Worm (Caenorhabditis elegans): ENCODE measurements around the gene pgp-10.

Gene pgp-10

DNA sequence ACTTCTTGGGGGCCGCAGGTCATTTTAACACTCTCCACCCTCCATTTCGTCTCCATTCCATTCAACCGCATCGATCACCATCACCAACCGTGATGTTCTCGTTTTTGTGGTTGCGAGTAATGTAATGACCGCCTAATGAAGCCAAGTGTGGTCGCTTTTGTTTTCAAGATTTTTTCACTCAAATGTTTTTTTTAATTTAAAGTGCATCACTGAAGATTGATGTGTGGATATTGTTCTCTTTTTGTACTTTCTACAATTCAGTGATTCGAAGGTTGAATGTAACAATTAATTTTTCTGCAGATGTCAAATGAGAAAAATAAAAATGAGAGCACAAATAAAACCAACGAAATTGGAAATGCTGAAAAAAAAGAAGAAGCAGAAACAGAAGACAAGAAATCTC lies at the start of gene pgp-10:
TSS of gene pgp-10 (plus strand) at position 301 of the 400 bp plus-strand sequence.
- no peak for TF ChIP-seq nhr-12 (tag; optimal IDR thresholded peaks at IDR 0.05)
- TF ChIP-seq ceh-83 (GFP tag; optimal IDR thresholded peaks at IDR 0.05) = no peak
- TF ChIP-seq flh-1 (GFP tag; optimal IDR thresholded peaks at IDR 0.05) = no peak
- no peak for TF ChIP-seq lin-13 (tag; optimal IDR thresholded peaks at IDR 0.05)

DNA sequence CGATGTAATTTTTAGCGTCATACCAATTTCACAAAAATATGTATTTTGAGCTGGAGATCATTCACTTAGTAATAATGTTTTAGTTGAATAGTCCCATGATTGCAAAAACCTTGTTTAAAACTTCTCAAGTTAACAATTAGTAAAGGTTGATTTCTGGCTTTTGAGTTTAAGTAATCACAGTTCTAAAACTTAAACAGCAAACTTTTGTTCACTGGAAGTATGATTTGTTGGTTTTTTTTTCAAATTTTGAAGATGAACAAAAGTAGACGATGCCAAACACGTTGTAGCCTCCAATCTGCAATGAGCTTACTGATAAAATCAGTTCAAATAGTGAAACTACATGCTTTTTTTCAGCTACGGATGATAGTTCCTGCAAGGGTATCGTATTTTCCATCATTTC lies 46.2 kb upstream of the pgp-10 start, which contains the start of gene C36B7.1:
TSS of gene C36B7.1 (plus strand) at position 301 of the 400 bp plus-strand sequence.
- TF ChIP-seq elt-1 (tag; optimal IDR thresholded peaks at IDR 0.05; ENCODE audit: borderline replicate concordance, insufficient read depth) (no peak), mls-2 (tag; optimal IDR thresholded peaks at IDR 0.05) (no peak), snpc-4 (tag; optimal IDR thresholded peaks at IDR 0.05) (no peak), elt-3 (tag; optimal IDR thresholded peaks at IDR 0.05) (no peak), ham-2 (GFP tag; optimal IDR thresholded peaks at IDR 0.05) (no peak), cnd-1 (tag; optimal IDR thresholded peaks at IDR 0.05) (no peak), unc-62 (GFP tag; optimal IDR thresholded peaks at IDR 0.05) (no peak), ceh-39 (tag; optimal IDR thresholded peaks at IDR 0.05) (no peak), ceh-43 (GFP tag; optimal IDR thresholded peaks at IDR 0.05) (no peak), nhr-76 (tag; optimal IDR thresholded peaks at IDR 0.05) (no peak), ceh-83 (GFP tag; optimal IDR thresholded peaks at IDR 0.05) (no peak), nhr-12 (tag; optimal IDR thresholded peaks at IDR 0.05) (no peak), hlh-1 (tag; optimal IDR thresholded peaks at IDR 0.05) (no peak), M03D4.4 (tag; optimal IDR thresholded peaks at IDR 0.05) (no peak), unc-120 (tag; optimal IDR thresholded peaks at IDR 0.05; ENCODE audit: poor library complexity, severe bottlenecking) (no peak), zip-8 (tag; optimal IDR thresholded peaks at IDR 0.05) (no peak), lsy-2 (tag; optimal IDR thresholded peaks at IDR 0.05) (no peak), blmp-1 (tag; optimal IDR thresholded peaks at IDR 0.05) (no peak), unc-39 (tag; optimal IDR thresholded peaks at IDR 0.05) (no peak)

DNA sequence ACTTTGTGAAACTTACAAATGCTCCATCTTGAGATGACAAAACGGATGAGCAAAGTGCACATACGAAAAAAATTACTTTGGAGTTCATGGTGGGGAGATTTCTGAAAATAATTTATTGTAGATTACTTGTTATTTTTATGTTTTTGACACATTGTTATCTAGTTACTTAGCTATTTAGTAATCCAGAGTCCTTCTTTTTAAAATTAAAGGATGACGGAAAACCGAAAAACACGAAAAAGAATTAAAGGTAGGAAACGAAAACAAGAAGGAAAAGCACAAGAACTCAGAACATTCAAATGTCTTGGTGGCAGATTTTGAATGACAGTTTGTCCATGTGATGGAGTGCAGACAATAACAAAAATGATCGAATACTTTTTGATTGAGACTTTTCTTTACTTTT lies 41.9 kb upstream of the pgp-10 start, which contains the start of gene hen-1:
TSS of gene hen-1 (minus strand) at position 101 of the 400 bp plus-strand sequence.
- TF ChIP-seq ceh-39 (tag; optimal IDR thresholded peaks at IDR 0.05) (no peak), sem-2 (GFP tag; optimal IDR thresholded peaks at IDR 0.05) (no peak), lin-32 (GFP tag; optimal IDR thresholded peaks at IDR 0.05) (no peak), bed-3 (GFP tag; optimal IDR thresholded peaks at IDR 0.05) (no peak), cnd-1 (tag; optimal IDR thresholded peaks at IDR 0.05) (no peak)

DNA sequence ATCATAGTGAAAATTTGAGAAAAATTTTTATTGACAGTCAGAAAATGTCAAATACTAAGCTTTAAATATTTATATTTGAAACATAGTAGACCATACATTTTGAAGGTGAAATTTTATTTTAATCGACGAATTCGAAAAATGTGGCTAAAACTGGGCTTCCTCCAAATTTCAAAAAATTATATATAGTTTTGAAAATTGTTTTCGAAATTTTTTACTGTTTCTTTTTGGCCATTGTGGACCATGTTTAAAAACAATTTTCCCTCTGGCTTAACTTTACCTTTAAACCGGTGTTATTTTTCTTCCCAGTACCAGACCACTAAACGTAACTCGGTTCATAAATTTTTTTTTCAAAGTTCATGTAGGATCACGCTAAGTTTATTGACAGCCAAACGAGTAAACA lies 36.2 kb upstream of the pgp-10 start:
- TF ChIP-seq unc-62 (GFP tag; optimal IDR thresholded peaks at IDR 0.05) (no peak), lin-32 (GFP tag; optimal IDR thresholded peaks at IDR 0.05) (no peak), drap-1 (GFP tag; optimal IDR thresholded peaks at IDR 0.05) (no peak), blmp-1 (tag; optimal IDR thresholded peaks at IDR 0.05) (no peak), pha-4 (tag; optimal IDR thresholded peaks at IDR 0.05) (no peak), unc-120 (tag; optimal IDR thresholded peaks at IDR 0.05; ENCODE audit: poor library complexity, severe bottlenecking) (no peak), unc-39 (tag; optimal IDR thresholded peaks at IDR 0.05) (no peak), nhr-237 (tag; optimal IDR thresholded peaks at IDR 0.05) (no peak), snpc-4 (tag; optimal IDR thresholded peaks at IDR 0.05) (no peak), lin-13 (tag; optimal IDR thresholded peaks at IDR 0.05) (no peak), sem-2 (GFP tag; optimal IDR thresholded peaks at IDR 0.05) (no peak), ceh-83 (GFP tag; optimal IDR thresholded peaks at IDR 0.05) (no peak), flh-1 (GFP tag; optimal IDR thresholded peaks at IDR 0.05) (no peak), nhr-76 (tag; optimal IDR thresholded peaks at IDR 0.05) (no peak), ceh-39 (tag; optimal IDR thresholded peaks at IDR 0.05) (no peak), hlh-1 (tag; optimal IDR thresholded peaks at IDR 0.05) (no peak), elt-1 (tag; optimal IDR thresholded peaks at IDR 0.05; ENCODE audit: borderline replicate concordance, insufficient read depth) (no peak), nhr-2 (tag; optimal IDR thresholded peaks at IDR 0.05) (no peak), bed-3 (GFP tag; optimal IDR thresholded peaks at IDR 0.05) (no peak)

DNA sequence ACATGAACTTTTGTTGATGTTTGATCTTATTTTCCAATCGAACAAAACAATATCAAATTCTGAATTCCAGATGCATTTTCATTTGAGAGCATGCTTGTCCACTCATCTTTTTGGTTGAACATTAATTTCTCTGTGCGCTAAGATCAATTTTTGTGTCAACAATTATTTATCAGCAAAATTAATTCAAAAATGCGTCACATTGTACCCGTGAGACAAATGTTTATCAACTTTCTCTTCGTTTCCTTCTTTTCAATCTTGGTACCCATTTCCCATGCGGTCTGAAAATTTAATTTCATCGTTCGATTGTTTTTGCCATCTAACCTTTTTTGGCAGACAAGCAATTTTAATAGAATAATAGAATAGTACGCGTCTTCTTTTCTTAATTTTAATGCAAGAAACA lies 34.8 kb upstream of the pgp-10 start:
- TF ChIP-seq lin-32 (GFP tag; optimal IDR thresholded peaks at IDR 0.05) (no peak), cnd-1 (tag; optimal IDR thresholded peaks at IDR 0.05) (no peak), tbx-8 (GFP tag; optimal IDR thresholded peaks at IDR 0.05) (no peak), nhr-237 (tag; optimal IDR thresholded peaks at IDR 0.05) (no peak), lin-13 (tag; optimal IDR thresholded peaks at IDR 0.05) (no peak), mep-1 (tag; optimal IDR thresholded peaks at IDR 0.05) (no peak), nhr-28 (tag; optimal IDR thresholded peaks at IDR 0.05) (no peak), sptf-1 (tag; optimal IDR thresholded peaks at IDR 0.05) (no peak), snpc-4 (tag; optimal IDR thresholded peaks at IDR 0.05) (no peak), unc-39 (tag; optimal IDR thresholded peaks at IDR 0.05) (no peak), nhr-12 (tag; optimal IDR thresholded peaks at IDR 0.05) (no peak), ztf-11 (tag; optimal IDR thresholded peaks at IDR 0.05) (no peak), ham-2 (GFP tag; optimal IDR thresholded peaks at IDR 0.05) (no peak), unc-120 (tag; optimal IDR thresholded peaks at IDR 0.05; ENCODE audit: poor library complexity, severe bottlenecking) (no peak), ceh-83 (GFP tag; optimal IDR thresholded peaks at IDR 0.05) (no peak), elt-3 (tag; optimal IDR thresholded peaks at IDR 0.05) (no peak)
